Fruit fly (Drosophila melanogaster) whole organism, embryonic: ENCODE data around the gene CG5973.

Experiments used
- Atf-2 ChIP-seq: fragments of 200-800 bp; sonication (Bioruptor generic); optimal IDR thresholded peaks from 2 replicates; lab custom pipeline; 2016; ENCODE audit warnings: missing biosample characterization, missing genetic modification characterization
- Blimp-1 ChIP-seq: fragments of 200-800 bp; sonication (Bioruptor generic); optimal IDR thresholded peaks from 3 replicates; lab custom pipeline; 2018; ENCODE audit warnings: missing biosample characterization, missing genetic modification characterization, mild to moderate bottlenecking, moderate library complexity, missing genetic modification reagents
- CG10366 ChIP-seq: fragments of 200-800 bp; sonication (Bioruptor generic); IDR thresholded peaks from 2 replicates; pipeline ENCODE4 v1.3.6; 2022; ENCODE audit warnings: missing biosample characterization, missing genetic modification characterization
- CG12299 ChIP-seq: fragments of 200-800 bp; sonication (Bioruptor generic); optimal IDR thresholded peaks from 2 replicates; lab custom pipeline; 2018; ENCODE audit warnings: missing biosample characterization, mild to moderate bottlenecking, missing genetic modification characterization
- CG16813 ChIP-seq: fragments of 200-800 bp; sonication (Bioruptor generic); IDR thresholded peaks from 3 replicates; pipeline ENCODE4 v1.3.6; 2022; ENCODE audit warnings: missing biosample characterization, missing genetic modification characterization; ENCODE audit not compliant: partially characterized antibody
- CG3163 ChIP-seq: fragments of 200-800 bp; sonication (Bioruptor generic); optimal IDR thresholded peaks from 3 replicates; lab custom pipeline; 2016; ENCODE audit warnings: missing biosample characterization, missing genetic modification characterization
- CG32532 ChIP-seq: fragments of 200-800 bp; sonication (Bioruptor generic); IDR thresholded peaks from 2 replicates; pipeline ENCODE4 v1.3.6; 2022; ENCODE audit warnings: missing biosample characterization, missing genetic modification characterization
- CG32772 ChIP-seq: fragments of 200-800 bp; sonication (Bioruptor generic); IDR thresholded peaks from 2 replicates; pipeline ENCODE4 v1.3.6; 2022; ENCODE audit warnings: missing biosample characterization, missing genetic modification characterization
- CG6254 ChIP-seq: fragments of 200-800 bp; sonication (Bioruptor generic); optimal IDR thresholded peaks from 3 replicates; lab custom pipeline; 2017; ENCODE audit warnings: mild to moderate bottlenecking, missing biosample characterization, missing genetic modification reagents, missing genetic modification characterization
- CG6272 ChIP-seq: fragments of 200-800 bp; sonication (Bioruptor generic); IDR thresholded peaks from 2 replicates; pipeline ENCODE4 v1.3.6; 2022; ENCODE audit warnings: missing biosample characterization, missing genetic modification characterization
- CG6791 ChIP-seq: fragments of 200-800 bp; sonication (Bioruptor generic); IDR thresholded peaks from 3 replicates; pipeline ENCODE4 v1.3.6; 2022; ENCODE audit warnings: missing biosample characterization, missing genetic modification characterization; ENCODE audit not compliant: partially characterized antibody
- CrebB ChIP-seq: fragments of 200-800 bp; sonication (Bioruptor generic); optimal IDR thresholded peaks from 3 replicates; lab custom pipeline; 2018; ENCODE audit warnings: missing biosample characterization, mild to moderate bottlenecking, missing genetic modification characterization
- Dbx ChIP-seq: fragments of 200-800 bp; sonication (Bioruptor generic); IDR thresholded peaks from 3 replicates; pipeline ENCODE4 v1.3.6; 2022; ENCODE audit warnings: missing biosample characterization, missing genetic modification characterization
- Dll ChIP-seq: fragments of 200-800 bp; sonication (Bioruptor generic); IDR thresholded peaks from 4 replicates; pipeline ENCODE4 v1.3.6; 2022; ENCODE audit warnings: missing biosample characterization, missing genetic modification characterization; ENCODE audit not compliant: partially characterized antibody
- Doc3 ChIP-seq: fragments of 200-800 bp; sonication (Bioruptor generic); IDR thresholded peaks from 3 replicates; pipeline ENCODE4 v1.3.6; 2022; ENCODE audit warnings: missing biosample characterization, missing genetic modification characterization; ENCODE audit not compliant: partially characterized antibody
- Dref ChIP-seq: fragments of 200-800 bp; sonication (Bioruptor generic); IDR thresholded peaks from 2 replicates; pipeline ENCODE4 v1.3.6; 2022; ENCODE audit warnings: missing biosample characterization, missing genetic modification characterization
- E2f2 ChIP-seq: fragments of 200-800 bp; sonication (Bioruptor generic); IDR thresholded peaks from 2 replicates; pipeline ENCODE4 v1.3.6; 2022; ENCODE audit warnings: missing biosample characterization, missing genetic modification characterization
- Hr78 ChIP-seq, 2 experiments: fragments of 200-800 bp in 1 of 2; fragments of >200 bp in 1 of 2; sonication (Bioruptor generic) in 1 of 2; optimal IDR thresholded peaks; 2 replicates each; lab custom pipeline; 2017 to 2019; ENCODE audit warnings: missing biosample characterization in 2 of 2, missing genetic modification characterization in 2 of 2, mild to moderate bottlenecking in 1 of 2, moderate library complexity in 1 of 2
- Jarid2 ChIP-seq: fragments of 200-800 bp; sonication (Bioruptor generic); optimal IDR thresholded peaks from 3 replicates; lab custom pipeline; 2017; ENCODE audit warnings: mild to moderate bottlenecking, missing biosample characterization, missing genetic modification reagents, missing genetic modification characterization
- Kr ChIP-seq: fragments of 200-800 bp; sonication (Bioruptor generic); optimal IDR thresholded peaks from 2 replicates; lab custom pipeline; 2017; ENCODE audit warnings: missing biosample characterization, mild to moderate bottlenecking, missing genetic modification characterization
- MBD-R2 ChIP-seq: fragments of 200-800 bp; sonication (Bioruptor generic); IDR thresholded peaks from 2 replicates; pipeline ENCODE4 v1.3.6; 2022; ENCODE audit warnings: missing biosample characterization, missing genetic modification characterization
- MESR4 ChIP-seq: fragments of 200-800 bp; sonication (Bioruptor generic); optimal IDR thresholded peaks from 2 replicates; lab custom pipeline; 2018; ENCODE audit warnings: missing biosample characterization, mild to moderate bottlenecking, missing genetic modification characterization, moderate library complexity
- Mes4 ChIP-seq: fragments of 200-800 bp; sonication (Bioruptor generic); optimal IDR thresholded peaks from 2 replicates; lab custom pipeline; 2016; ENCODE audit warnings: missing biosample characterization, missing genetic modification characterization
- PHDP ChIP-seq: fragments of 200-800 bp; sonication (Bioruptor generic); optimal IDR thresholded peaks from 3 replicates; lab custom pipeline; 2018; ENCODE audit warnings: missing biosample characterization, mild to moderate bottlenecking, missing genetic modification characterization, moderate library complexity
- Side ChIP-seq: fragments of 200-800 bp; sonication (Bioruptor generic); optimal IDR thresholded peaks from 2 replicates; lab custom pipeline; 2016; ENCODE audit warnings: missing biosample characterization, missing genetic modification characterization
- Sin3A ChIP-seq: fragments of >200 bp; optimal IDR thresholded peaks from 2 replicates; lab custom pipeline; 2018
- Sry-β ChIP-seq: fragments of 200-800 bp; sonication (Bioruptor generic); optimal IDR thresholded peaks from 2 replicates; lab custom pipeline; 2018; ENCODE audit warnings: missing biosample characterization, mild to moderate bottlenecking, missing genetic modification characterization, moderate library complexity
- YL-1 ChIP-seq: fragments of 200-800 bp; sonication (Bioruptor generic); optimal IDR thresholded peaks from 3 replicates; lab custom pipeline; 2017; ENCODE audit warnings: missing biosample characterization, mild to moderate bottlenecking, missing genetic modification characterization
- abd-A ChIP-seq: fragments of 200-800 bp; sonication (Bioruptor generic); optimal IDR thresholded peaks from 3 replicates; lab custom pipeline; 2019; ENCODE audit warnings: missing biosample characterization, mild to moderate bottlenecking, missing genetic modification characterization, moderate library complexity
- ac ChIP-seq: fragments of 200-800 bp; sonication (Bioruptor generic); optimal IDR thresholded peaks from 3 replicates; lab custom pipeline; 2017; ENCODE audit warnings: missing biosample characterization, mild to moderate bottlenecking, missing genetic modification characterization
- bcd ChIP-seq: fragments of 200-800 bp; sonication (Bioruptor generic); optimal IDR thresholded peaks from 2 replicates; lab custom pipeline; 2017; ENCODE audit warnings: missing biosample characterization, mild to moderate bottlenecking, missing genetic modification characterization
- caup ChIP-seq: fragments of 200-800 bp; sonication (Bioruptor generic); optimal IDR thresholded peaks from 3 replicates; lab custom pipeline; 2017; ENCODE audit warnings: missing biosample characterization, mild to moderate bottlenecking, missing genetic modification characterization, moderate library complexity; ENCODE audit not compliant: severe bottlenecking
- ci ChIP-seq: fragments of 200-800 bp; sonication (Bioruptor generic); IDR thresholded peaks from 3 replicates; pipeline ENCODE4 v1.3.6; 2022; ENCODE audit warnings: missing biosample characterization, missing genetic modification characterization
- disco-r ChIP-seq: fragments of 200-800 bp; sonication (Bioruptor generic); optimal IDR thresholded peaks from 2 replicates; lab custom pipeline; 2016; ENCODE audit warnings: missing biosample characterization, missing genetic modification characterization
- eyg ChIP-seq: fragments of 200-800 bp; sonication (Bioruptor generic); optimal IDR thresholded peaks from 3 replicates; lab custom pipeline; 2016; ENCODE audit warnings: missing biosample characterization, missing genetic modification characterization
- gfzf ChIP-seq: fragments of 200-800 bp; sonication (Bioruptor generic); optimal IDR thresholded peaks from 2 replicates; lab custom pipeline; 2016; ENCODE audit warnings: missing biosample characterization, mild to moderate bottlenecking, missing genetic modification characterization, moderate library complexity
- gt ChIP-seq: fragments of 200-800 bp; sonication (Bioruptor generic); IDR thresholded peaks from 2 replicates; pipeline ENCODE4 v1.3.6; 2022; ENCODE audit warnings: missing biosample characterization, missing genetic modification characterization
- hkb ChIP-seq, 2 experiments: fragments of 200-800 bp in 1 of 2; fragments of >200 bp in 1 of 2; sonication (Bioruptor generic) in 1 of 2; IDR thresholded peaks in 1 of 2; optimal IDR thresholded peaks in 1 of 2; 2 replicates each; pipeline versions ENCODE4 v1.3.6 to Lab custom; 2017 to 2022; ENCODE audit warnings: missing biosample characterization in 1 of 2, missing genetic modification characterization in 1 of 2
- lilli ChIP-seq: fragments of 200-800 bp; sonication (Bioruptor generic); optimal IDR thresholded peaks from 3 replicates; lab custom pipeline; 2016; ENCODE audit warnings: missing biosample characterization, missing genetic modification characterization
- mam ChIP-seq: fragments of 200-800 bp; sonication (Bioruptor generic); optimal IDR thresholded peaks from 3 replicates; lab custom pipeline; 2016; ENCODE audit warnings: missing biosample characterization, missing genetic modification characterization
- mld ChIP-seq: fragments of 200-800 bp; sonication (Bioruptor generic); IDR thresholded peaks from 3 replicates; pipeline ENCODE4 v1.3.6; 2022; ENCODE audit warnings: missing biosample characterization, missing genetic modification characterization; ENCODE audit not compliant: partially characterized antibody
- nerfin-1 ChIP-seq: fragments of 200-800 bp; sonication (Bioruptor generic); optimal IDR thresholded peaks from 3 replicates; lab custom pipeline; 2019; ENCODE audit warnings: missing biosample characterization, mild to moderate bottlenecking, missing genetic modification characterization, moderate library complexity
- pros ChIP-seq: fragments of 200-800 bp; sonication (Bioruptor generic); optimal IDR thresholded peaks from 3 replicates; lab custom pipeline; 2019; ENCODE audit warnings: missing biosample characterization, mild to moderate bottlenecking, missing genetic modification characterization, moderate library complexity
- sens ChIP-seq: fragments of 200-800 bp; sonication (Bioruptor generic); peaks from one replicate; lab custom pipeline; 2016; ENCODE audit warnings: missing biosample characterization, missing genetic modification characterization
- seq ChIP-seq: fragments of 200-800 bp; sonication (Bioruptor generic); IDR thresholded peaks from 2 replicates; pipeline ENCODE4 v1.3.6; 2022; ENCODE audit warnings: missing biosample characterization, missing genetic modification characterization
- sna ChIP-seq: fragments of 200-800 bp; sonication (Bioruptor generic); IDR thresholded peaks from 2 replicates; pipeline ENCODE4 v1.3.6; 2022; ENCODE audit warnings: missing biosample characterization, missing genetic modification characterization; ENCODE audit not compliant: partially characterized antibody
- zen2 ChIP-seq: fragments of 200-800 bp; sonication (Bioruptor generic); IDR thresholded peaks from 3 replicates; pipeline ENCODE4 v1.3.6; 2022; ENCODE audit warnings: missing biosample characterization, missing genetic modification characterization; ENCODE audit not compliant: partially characterized antibody

CG5973 gene

DNA sequence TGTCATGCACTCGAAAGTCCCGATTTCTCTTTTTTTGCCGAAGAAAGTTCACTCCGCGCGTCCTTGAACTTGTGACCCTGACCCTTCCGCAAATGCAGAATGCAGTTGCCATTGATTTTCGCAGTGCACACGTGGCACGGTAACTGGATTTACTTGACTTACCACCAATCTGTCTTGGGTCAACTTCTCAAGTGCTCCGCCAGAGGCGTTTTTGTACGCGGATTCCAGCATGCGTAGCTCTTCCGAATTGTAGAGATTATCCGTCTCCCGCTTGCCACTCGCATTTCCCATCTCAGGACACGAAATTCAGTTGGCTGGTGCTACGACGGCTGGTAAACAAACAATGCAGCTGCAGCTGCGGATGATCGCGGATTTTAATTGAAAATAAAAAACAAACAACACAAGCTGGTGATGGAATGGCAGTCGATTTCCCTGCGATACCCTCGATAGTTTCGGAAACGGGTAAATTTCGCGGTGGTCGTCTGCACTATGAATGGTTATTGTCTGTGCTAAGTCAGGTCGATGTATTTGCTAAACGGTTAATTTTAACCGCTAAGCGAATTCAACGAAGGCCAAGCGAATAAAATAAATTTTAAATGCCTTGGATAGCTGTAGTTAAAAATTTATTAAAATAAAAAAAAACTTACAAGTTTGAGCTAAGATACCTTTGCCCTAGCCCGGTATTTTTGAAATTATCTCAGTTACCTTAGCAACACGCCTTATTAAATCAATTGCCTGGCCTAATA, 49.3 kb upstream of the CG5973 start, which contains the start of the genes CG5149 and gudu:
Gene CG5149 (minus strand): TSS at position 441 of the 746 bp plus-strand sequence.
Gene gudu (plus strand): TSS at position 696 of the 746 bp plus-strand sequence.
- TF ChIP-seq CG10366 (GFP tag; lab: Robert Waterston, UW) (peak; percentile 7; the same call in 1 of the 2 replicates), Mes4 (no peak), Dref (GFP tag; lab: Robert Waterston, UW) (peak; percentile 73), eyg (GFP tag; lab: Kevin White, UChicago) (peak; percentile 5), MBD-R2 (peak; percentile 84), Doc3 (GFP tag; lab: Robert Waterston, UW) (peak; percentile 83), Hr78 (GFP tag; optimal IDR thresholded peaks at IDR 0.05; lab: Kevin White, UChicago) (peak in 1 of 2 experiments; percentile 90), CG32772 (GFP tag; lab: Robert Waterston, UW) (0 out of 2 replicates have a peak, but pooled peaks have one; percentile 28), CG6254 (no peak), mld (peak; percentile 88; the same call in 2 of the 3 replicates), hkb (optimal IDR thresholded peaks at IDR 0.05; lab: Kevin White, UChicago) (peak; percentile 28), hkb (GFP tag; IDR thresholded peaks at IDR 0.05; lab: Robert Waterston, UW) (no peak), YL-1 (GFP tag; lab: Kevin White, UChicago) (peak; percentile 32), CG16813 (GFP tag; lab: Robert Waterston, UW) (peak; percentile 86), MESR4 (GFP tag; lab: Kevin White, UChicago) (peak; percentile 79), Jarid2 (GFP tag; lab: Kevin White, UChicago) (peak; percentile 26), CG32532 (peak; percentile 51; the same call in 1 of the 2 replicates), abd-A (tag; lab: Kevin White, UChicago) (no peak), mam (no peak), lilli (peak; percentile 7), bcd (GFP tag; lab: Kevin White, UChicago) (peak; percentile 40), Blimp-1 (GFP tag; lab: Kevin White, UChicago) (peak; percentile 13), seq (GFP tag; lab: Robert Waterston, UW) (no peak), CG12299 (tag; lab: Kevin White, UChicago) (no peak), ac (GFP tag; lab: Kevin White, UChicago) (peak; percentile 49), Side (GFP tag; lab: Kevin White, UChicago) (no peak), gfzf (GFP tag; lab: Kevin White, UChicago) (peak; percentile 49), caup (peak; percentile 6), CG3163 (GFP tag; lab: Kevin White, UChicago) (peak; percentile 36), CrebB (tag; lab: Kevin White, UChicago) (peak; percentile 49), pros (peak; percentile 40), Sin3A (lab: Kevin White, UChicago) (peak; percentile 59), E2f2 (GFP tag; lab: Robert Waterston, UW) (peak; percentile 52), sens (peak; percentile 93), ci (GFP tag; lab: Robert Waterston, UW) (peak; percentile 60; the same call in 1 of the 3 replicates), Atf-2 (GFP tag; lab: Kevin White, UChicago) (no peak), Kr (GFP tag; lab: Kevin White, UChicago) (no peak), Dbx (GFP tag; lab: Robert Waterston, UW) (0 out of 3 replicates have a peak, but pooled peaks have one; percentile 34), CG6272 (GFP tag; lab: Robert Waterston, UW) (peak; percentile 41; the same call in 1 of the 2 replicates), disco-r (GFP tag; lab: Kevin White, UChicago) (no peak), gt (GFP tag; lab: Robert Waterston, UW) (no peak), PHDP (tag; lab: Kevin White, UChicago) (no peak), Sry-β (no peak), nerfin-1 (tag; lab: Kevin White, UChicago) (peak; percentile 62), sna (GFP tag; lab: Robert Waterston, UW) (peak; percentile 76), CG6791 (GFP tag; lab: Robert Waterston, UW) (peak; percentile 96), Dll (peak; percentile 90), zen2 (GFP tag; lab: Robert Waterston, UW) (peak; percentile 77)
